Worm (Caenorhabditis elegans): ENCODE measurements around the gene K01A11.3.
"Not testable (repeated sequence)": the region's sequence is repeated elsewhere in the genome, so short reads cannot be mapped to it uniquely, and the experiment has no call there.

Gene K01A11.3

DNA sequence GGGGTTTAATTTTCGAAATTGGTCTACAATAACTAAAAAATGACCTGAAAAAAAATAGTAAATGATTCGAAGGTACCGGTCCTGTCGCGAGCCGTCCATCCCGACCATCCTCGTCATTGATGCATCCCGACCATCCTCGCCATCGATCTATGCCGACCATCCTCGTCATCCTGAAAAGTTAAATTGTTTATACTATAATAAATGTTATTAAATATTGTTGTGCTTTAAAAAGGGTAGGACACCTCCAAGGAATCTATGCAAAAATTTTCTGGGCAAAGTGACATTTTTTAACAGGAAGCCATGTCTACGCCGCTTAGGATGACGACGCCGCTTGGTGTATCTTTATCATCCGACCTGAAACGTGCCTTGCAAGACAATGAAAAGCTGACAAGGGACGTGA is 1.6 kb upstream of the K01A11.3 start, which contains the start of gene C34C12.1:
C34C12.1 (plus strand) TSS at position 301 of the 400 bp plus-strand sequence.
- not testable (repeated sequence) for TF ChIP-seq gmeb-1, nhr-10, snpc-4 (tag; optimal IDR thresholded peaks at IDR 0.05)

DNA sequence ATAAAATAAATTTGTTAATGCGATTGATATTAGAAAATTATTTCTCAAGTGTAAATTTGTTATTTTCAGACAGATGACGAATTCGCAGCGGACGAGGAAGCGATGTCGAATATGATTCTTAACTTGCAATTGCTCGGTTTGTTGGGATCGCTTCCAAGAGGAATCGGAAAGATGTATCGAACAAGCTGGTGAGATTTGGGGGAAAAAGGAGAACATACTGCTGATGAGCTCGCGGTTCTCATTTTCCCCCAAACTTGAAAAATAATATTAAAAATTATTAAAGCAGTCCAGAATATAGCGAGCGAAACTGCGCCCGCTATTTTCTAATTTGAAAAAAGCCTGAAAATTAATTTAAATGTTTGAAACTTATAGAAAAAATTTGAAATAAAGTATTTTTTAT is 1.1 kb upstream of the K01A11.3 start, which contains the start of gene C34C12.2:
C34C12.2 (plus strand) TSS at position 301 of the 400 bp plus-strand sequence.
- not testable (repeated sequence) for TF ChIP-seq ceh-82, F13H6.1, alr-1 (tag; optimal IDR thresholded peaks at IDR 0.05)

- TF ChIP-seq aly-2 (tag; optimal IDR thresholded peaks at IDR 0.05) (no peak), mdl-1 (tag; optimal IDR thresholded peaks at IDR 0.05) (no peak), ZK546.5 (tag; optimal IDR thresholded peaks at IDR 0.05) (no peak), nhr-12 (tag; optimal IDR thresholded peaks at IDR 0.05) (no peak), elt-3 (tag; optimal IDR thresholded peaks at IDR 0.05) (no peak), F13H6.1 (tag; optimal IDR thresholded peaks at IDR 0.05) (no peak), blmp-1 (tag; optimal IDR thresholded peaks at IDR 0.05; ENCODE audit: insufficient read depth) (no peak), egl-27 (tag; optimal IDR thresholded peaks at IDR 0.05) (no peak), ceh-82 (tag; optimal IDR thresholded peaks at IDR 0.05) (no peak), snpc-4 (tag; optimal IDR thresholded peaks at IDR 0.05) (no peak), R02D3.7 (tag; optimal IDR thresholded peaks at IDR 0.05) (no peak), nhr-10 (tag; optimal IDR thresholded peaks at IDR 0.05) (no peak), zag-1 (tag; optimal IDR thresholded peaks at IDR 0.05) (no peak), ztf-4 (tag; optimal IDR thresholded peaks at IDR 0.05) (no peak), peb-1 (tag; optimal IDR thresholded peaks at IDR 0.05) (no peak), Y55F3AM.14 (GFP tag; optimal IDR thresholded peaks at IDR 0.05) (no peak)
Observed at ce11 chrIII:3444139-3444538, 8.3 kb downstream of the K01A11.3 start, which contains the start of gene spe-41. Gene spe-41, minus strand, starts transcription at chrIII:3444210.

DNA sequence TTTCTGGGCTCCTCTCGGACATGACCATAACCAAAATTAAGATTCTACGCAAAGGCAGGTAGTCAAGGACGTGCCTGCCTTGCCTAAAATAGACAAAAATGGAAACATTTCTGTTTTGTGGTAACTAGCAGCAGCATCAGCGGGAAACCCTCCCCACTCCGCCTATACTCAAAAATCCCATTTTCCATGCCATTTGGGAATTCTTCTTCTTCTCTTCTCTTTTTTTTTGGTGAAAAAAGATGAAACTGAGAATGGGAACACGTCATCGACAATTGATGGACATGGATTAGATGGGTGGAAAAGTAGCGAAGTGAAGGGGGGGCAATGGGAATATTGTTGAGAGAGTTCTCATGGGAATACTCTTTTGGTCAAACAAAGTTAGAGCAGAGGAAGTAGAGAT is 15.3 kb downstream of the K01A11.3 start:
- TF ChIP-seq zag-1 (tag; optimal IDR thresholded peaks at IDR 0.05) (peak; percentile 77), lin-11 (tag; optimal IDR thresholded peaks at IDR 0.05) (no peak), elt-1 (tag; optimal IDR thresholded peaks at IDR 0.05) (no peak), lsy-2 (tag; optimal IDR thresholded peaks at IDR 0.05) (peak in 1 of 2 experiments; percentile 40), mab-5 (tag; optimal IDR thresholded peaks at IDR 0.05) (peak; percentile 49), unc-55 (GFP tag; optimal IDR thresholded peaks at IDR 0.05) (peak; percentile 47), skn-1 (tag; optimal IDR thresholded peaks at IDR 0.05) (no peak), unc-62 (GFP tag; optimal IDR thresholded peaks at IDR 0.05) (peak; percentile 18), nhr-129 (tag; optimal IDR thresholded peaks at IDR 0.05) (no peak), dmd-4 (tag; optimal IDR thresholded peaks at IDR 0.05) (no peak), nhr-10 (tag; optimal IDR thresholded peaks at IDR 0.05) (no peak), crh-2 (tag; optimal IDR thresholded peaks at IDR 0.05) (peak; percentile 76)

DNA sequence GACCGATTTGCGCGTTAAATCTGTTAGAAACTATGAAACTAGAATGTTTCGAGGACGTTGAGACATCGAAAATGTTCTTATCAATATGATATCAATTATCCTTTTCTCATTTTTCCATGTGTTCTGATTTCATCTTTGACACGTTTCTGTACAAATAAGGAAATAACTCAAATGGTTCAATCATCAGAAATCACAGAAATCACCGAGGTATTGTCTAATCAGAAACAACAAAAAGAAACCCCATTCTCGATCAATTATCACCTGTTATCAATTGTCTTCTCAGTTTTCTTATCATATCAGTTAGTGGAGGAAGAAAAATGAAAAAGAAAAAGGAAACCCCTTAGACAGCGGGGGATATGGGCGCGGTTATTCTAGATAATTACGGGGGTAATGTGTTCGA is 17.3 kb downstream of the K01A11.3 start:
- TF ChIP-seq gmeb-1 (tag; optimal IDR thresholded peaks at IDR 0.05) (peak; percentile 10), ceh-82 (tag; optimal IDR thresholded peaks at IDR 0.05) (no peak), sem-4 (tag; optimal IDR thresholded peaks at IDR 0.05) (no peak), crh-2 (tag; optimal IDR thresholded peaks at IDR 0.05) (peak; percentile 28), nhr-77 (tag; optimal IDR thresholded peaks at IDR 0.05) (no peak), egl-27 (tag; optimal IDR thresholded peaks at IDR 0.05) (peak; percentile 44), lin-13 (GFP tag; optimal IDR thresholded peaks at IDR 0.05) (no peak), sma-3 (GFP tag; optimal IDR thresholded peaks at IDR 0.05) (peak; percentile 41), fos-1 (tag; optimal IDR thresholded peaks at IDR 0.05) (peak; percentile 73), sma-9 (GFP tag; optimal IDR thresholded peaks at IDR 0.05) (peak; percentile 82), sma-9 (tag; optimal IDR thresholded peaks at IDR 0.05) (no peak), nhr-25 (tag; optimal IDR thresholded peaks at IDR 0.05) (peak; percentile 34), nhr-21 (tag; optimal IDR thresholded peaks at IDR 0.05) (peak; percentile 67)

Data from whole organism, L2 larva.